Fruit fly (Drosophila melanogaster) whole organism: ENCODE measurements around the gene Rab8.

ENCODE experiments used
- CG8478 ChIP-seq: fragments of >200 bp; optimal IDR thresholded peaks from 2 replicates; lab custom pipeline; 2018; ENCODE audit warnings: inconsistent platforms
- Dll ChIP-seq: fragments of >200 bp; optimal IDR thresholded peaks from 2 replicates; lab custom pipeline; 2017
- EcR ChIP-seq, 2 experiments: fragments of >200 bp; optimal IDR thresholded peaks; 2 replicates each; lab custom pipeline; 2017; ENCODE audit warnings: missing biosample characterization in 2 of 2, missing genetic modification characterization in 2 of 2, missing genetic modification reagents in 2 of 2
- pan ChIP-seq: fragments of >200 bp; optimal IDR thresholded peaks from 2 replicates; lab custom pipeline; 2017
- psq ChIP-seq: fragments of >200 bp; optimal IDR thresholded peaks from 2 replicates; lab custom pipeline; 2017
- usp ChIP-seq: fragments of >200 bp; optimal IDR thresholded peaks from 2 replicates; lab custom pipeline; 2017; ENCODE audit warnings: missing biosample characterization, missing genetic modification characterization, mixed read lengths

Gene Rab8

DNA sequence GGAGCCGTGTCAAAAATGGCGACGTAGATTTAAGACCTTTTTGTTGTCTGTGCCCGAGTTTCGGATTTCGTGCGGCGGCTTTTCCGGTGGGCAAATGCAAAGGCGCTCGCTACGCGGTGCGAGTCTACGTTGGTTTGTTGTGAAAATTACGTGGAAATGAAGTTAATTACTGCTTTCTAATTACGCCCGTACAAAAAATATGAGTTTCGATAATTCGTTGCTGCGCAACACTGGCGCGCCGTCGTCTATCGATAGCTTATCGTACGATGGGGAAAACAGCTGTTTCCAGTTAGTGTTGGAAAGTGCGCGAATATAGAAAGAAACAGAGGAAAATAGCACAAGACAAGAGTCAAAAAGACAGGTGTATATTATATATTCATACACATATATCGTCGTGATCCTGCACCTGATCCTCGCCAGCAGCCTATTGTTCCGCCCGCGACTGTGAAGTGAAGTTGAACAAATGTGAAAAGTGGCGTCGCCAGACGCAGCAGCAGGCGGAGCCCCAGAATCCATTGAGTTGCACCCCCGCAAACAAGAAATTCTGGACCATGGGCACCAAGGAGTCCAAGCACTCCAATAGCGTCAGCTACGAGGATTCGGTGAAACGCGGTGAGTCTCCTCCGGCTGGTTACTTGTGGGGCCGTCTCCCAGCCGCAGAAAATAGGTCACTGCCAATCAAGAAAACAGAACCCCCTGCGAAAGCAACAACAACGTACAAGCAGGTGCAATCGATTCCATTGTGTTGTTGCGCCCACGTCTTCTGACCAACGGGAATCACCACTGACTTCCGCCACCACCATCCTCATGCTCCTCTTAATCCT is at the start of gene Rab8, which contains the start of gene Usp32:
Gene Rab8 (minus strand): TSS at position 236 of the 824 bp plus-strand sequence.
Gene Usp32 (plus strand): TSS at position 297 of the 824 bp plus-strand sequence.
- no peak for TF ChIP-seq psq (lab: Kevin White, UChicago)
- TF ChIP-seq usp (GFP tag; lab: Kevin White, UChicago): no peak
- TF ChIP-seq CG8478 (lab: Kevin White, UChicago): no peak
- no peak for TF ChIP-seq pan (lab: Kevin White, UChicago)
- no peak for TF ChIP-seq EcR (GFP tag; optimal IDR thresholded peaks at IDR 0.05; lab: Kevin White, UChicago)
- TF ChIP-seq Dll (lab: Kevin White, UChicago): no peak

DNA sequence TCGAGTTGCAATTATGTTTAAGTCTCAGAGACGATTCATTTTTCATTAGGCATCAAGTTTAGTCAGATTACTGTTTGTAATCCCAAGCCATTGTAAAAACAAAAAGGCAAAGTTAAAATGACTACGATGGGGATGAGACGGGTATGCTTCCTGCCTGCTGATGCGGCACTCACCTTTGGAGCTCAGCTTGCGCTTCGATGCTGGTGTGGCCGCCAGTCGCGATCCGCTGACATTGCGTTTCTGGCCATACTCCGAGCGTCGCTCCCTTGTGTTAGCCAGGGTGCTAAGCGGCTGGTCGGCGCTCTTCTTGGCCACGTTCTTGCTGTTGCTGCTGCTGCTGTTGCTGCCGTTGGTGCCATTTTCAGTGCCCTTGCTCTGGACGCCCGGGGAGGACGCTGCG is 49.1 kb upstream of the Rab8 start:
- TF ChIP-seq EcR (GFP tag; optimal IDR thresholded peaks at IDR 0.05; lab: Kevin White, UChicago): no peak
- no peak for TF ChIP-seq usp (GFP tag; lab: Kevin White, UChicago)
- no peak for TF ChIP-seq CG8478 (lab: Kevin White, UChicago)
- TF ChIP-seq pan (lab: Kevin White, UChicago): no peak
- TF ChIP-seq psq (lab: Kevin White, UChicago): no peak
- TF ChIP-seq Dll (lab: Kevin White, UChicago): no peak

DNA sequence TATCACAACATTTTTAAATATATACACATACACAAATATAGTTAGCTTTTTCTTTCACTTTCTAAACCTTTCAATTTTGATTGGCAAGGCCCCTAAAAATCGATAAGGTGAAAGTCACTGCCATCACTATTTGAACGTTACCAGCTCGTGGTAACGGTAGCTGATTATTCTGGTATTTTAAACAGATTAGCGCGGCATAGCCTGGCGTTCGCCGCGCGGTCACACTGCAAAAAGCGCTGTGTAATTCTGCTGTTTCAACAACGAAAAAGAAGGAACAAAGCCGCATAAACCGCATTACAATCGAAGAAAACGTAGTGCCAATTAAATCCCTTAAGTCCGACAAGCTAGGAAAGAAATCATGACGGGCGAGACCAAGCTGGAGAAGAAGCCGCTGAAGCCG is 44.0 kb upstream of the Rab8 start, which contains the start of gene Rpn1:
Gene Rpn1 (plus strand): TSS at position 219 of the 400 bp plus-strand sequence.
- no peak for TF ChIP-seq pan (lab: Kevin White, UChicago)
- TF ChIP-seq Dll (lab: Kevin White, UChicago): no peak
- TF ChIP-seq CG8478 (lab: Kevin White, UChicago): no peak
- no peak for TF ChIP-seq usp (GFP tag; lab: Kevin White, UChicago)
- TF ChIP-seq EcR (GFP tag; optimal IDR thresholded peaks at IDR 0.05; lab: Kevin White, UChicago): no peak
- TF ChIP-seq psq (lab: Kevin White, UChicago): no peak

DNA sequence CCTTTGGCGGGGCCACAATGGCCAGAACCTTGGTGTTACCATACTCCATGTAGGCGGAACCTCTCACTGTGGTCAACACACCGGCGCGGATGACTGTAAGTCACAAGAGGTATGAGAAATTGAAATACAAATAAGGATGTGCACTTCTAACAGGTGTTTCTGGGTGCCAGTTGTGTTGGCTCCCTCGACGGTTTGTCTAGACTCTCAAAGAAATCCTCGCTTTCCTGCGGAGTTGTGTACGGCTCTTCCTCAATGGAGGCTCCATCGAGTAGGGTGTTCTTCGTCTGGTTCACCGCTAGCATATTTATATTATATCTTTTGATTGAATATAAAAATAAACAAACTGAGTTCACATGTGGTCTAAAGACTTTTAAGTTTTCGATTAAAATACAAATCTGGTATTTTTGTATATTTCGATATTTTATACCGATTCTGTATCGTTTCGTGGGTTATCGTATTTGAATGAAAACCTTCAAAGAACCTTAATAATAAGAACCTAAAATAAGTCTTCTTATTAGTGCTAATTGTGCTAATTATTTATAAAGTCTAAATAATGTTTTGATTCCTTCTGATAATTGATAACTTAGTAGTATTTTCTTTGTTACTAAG is 42.6 kb upstream of the Rab8 start, which contains the start of gene Mtr3:
Gene Mtr3 (minus strand): TSS at position 388 of the 609 bp plus-strand sequence.
- no peak for TF ChIP-seq EcR (GFP tag; optimal IDR thresholded peaks at IDR 0.05; lab: Kevin White, UChicago)
- no peak for TF ChIP-seq usp (GFP tag; lab: Kevin White, UChicago)
- TF ChIP-seq CG8478 (lab: Kevin White, UChicago): no peak

DNA sequence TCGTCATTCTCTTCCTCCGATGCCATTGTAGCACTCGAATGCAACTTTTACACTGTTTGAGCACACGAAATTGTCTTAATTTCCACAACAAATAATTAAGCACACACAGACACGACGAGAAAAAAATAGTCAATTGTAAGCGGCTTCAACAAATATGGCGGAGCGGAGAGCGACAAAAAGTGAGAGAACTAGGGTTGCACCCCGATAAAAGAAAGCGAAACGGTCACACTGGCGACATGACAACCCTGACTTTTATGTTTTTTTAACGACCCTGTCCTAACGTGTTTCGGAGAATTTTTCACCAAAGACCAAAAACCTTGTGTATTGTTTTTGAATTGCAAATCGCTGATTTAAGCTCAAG is 39.2 kb upstream of the Rab8 start, which contains the start of the genes Mi-2 and Prp3:
Gene Mi-2 (minus strand): TSS at position 162 of the 361 bp plus-strand sequence.
Gene Prp3 (plus strand): TSS at position 247 of the 361 bp plus-strand sequence.
- TF ChIP-seq psq (lab: Kevin White, UChicago): no peak
- no peak for TF ChIP-seq pan (lab: Kevin White, UChicago)
- TF ChIP-seq Dll (lab: Kevin White, UChicago): no peak
- no peak for TF ChIP-seq EcR (GFP tag; optimal IDR thresholded peaks at IDR 0.05; lab: Kevin White, UChicago)
- TF ChIP-seq usp (GFP tag; lab: Kevin White, UChicago): no peak
- no peak for TF ChIP-seq CG8478 (lab: Kevin White, UChicago)

DNA sequence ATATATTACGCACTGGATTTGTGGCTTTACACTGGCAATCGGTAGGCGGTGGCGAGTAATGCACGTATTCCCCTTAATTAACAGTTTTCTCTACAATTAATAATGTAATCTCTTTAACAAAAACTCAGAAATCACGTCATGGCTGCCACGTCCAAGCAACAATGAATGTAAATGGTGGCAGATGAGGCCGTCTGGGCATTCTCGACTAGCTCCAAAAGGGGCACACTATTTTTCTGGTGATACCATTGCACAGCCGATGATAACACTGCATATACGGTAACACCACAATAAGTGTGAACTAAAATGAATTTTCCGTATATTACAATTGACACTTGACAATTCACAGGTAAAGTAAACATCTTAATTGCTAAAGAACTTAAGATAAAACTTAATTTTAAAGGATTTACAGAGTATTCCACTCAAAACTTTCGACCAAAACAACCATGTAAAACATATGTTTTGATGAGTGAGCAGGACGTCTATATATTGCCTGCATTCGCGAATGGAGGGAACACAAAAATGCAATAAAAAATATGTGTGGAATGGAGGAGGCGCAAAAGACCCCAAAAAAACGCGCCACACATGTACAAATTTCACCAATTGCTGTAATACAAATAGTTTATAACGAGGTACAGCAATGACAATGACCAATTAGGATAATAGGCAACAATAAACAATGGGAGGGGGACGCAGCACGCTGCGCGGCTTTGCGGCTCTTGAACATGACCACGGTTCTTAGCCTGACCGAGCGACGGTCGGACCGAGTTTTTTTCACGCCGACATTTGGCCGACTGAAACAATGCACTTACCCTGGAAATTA is 38.6 kb upstream of the Rab8 start:
- no peak for TF ChIP-seq psq (lab: Kevin White, UChicago)

DNA sequence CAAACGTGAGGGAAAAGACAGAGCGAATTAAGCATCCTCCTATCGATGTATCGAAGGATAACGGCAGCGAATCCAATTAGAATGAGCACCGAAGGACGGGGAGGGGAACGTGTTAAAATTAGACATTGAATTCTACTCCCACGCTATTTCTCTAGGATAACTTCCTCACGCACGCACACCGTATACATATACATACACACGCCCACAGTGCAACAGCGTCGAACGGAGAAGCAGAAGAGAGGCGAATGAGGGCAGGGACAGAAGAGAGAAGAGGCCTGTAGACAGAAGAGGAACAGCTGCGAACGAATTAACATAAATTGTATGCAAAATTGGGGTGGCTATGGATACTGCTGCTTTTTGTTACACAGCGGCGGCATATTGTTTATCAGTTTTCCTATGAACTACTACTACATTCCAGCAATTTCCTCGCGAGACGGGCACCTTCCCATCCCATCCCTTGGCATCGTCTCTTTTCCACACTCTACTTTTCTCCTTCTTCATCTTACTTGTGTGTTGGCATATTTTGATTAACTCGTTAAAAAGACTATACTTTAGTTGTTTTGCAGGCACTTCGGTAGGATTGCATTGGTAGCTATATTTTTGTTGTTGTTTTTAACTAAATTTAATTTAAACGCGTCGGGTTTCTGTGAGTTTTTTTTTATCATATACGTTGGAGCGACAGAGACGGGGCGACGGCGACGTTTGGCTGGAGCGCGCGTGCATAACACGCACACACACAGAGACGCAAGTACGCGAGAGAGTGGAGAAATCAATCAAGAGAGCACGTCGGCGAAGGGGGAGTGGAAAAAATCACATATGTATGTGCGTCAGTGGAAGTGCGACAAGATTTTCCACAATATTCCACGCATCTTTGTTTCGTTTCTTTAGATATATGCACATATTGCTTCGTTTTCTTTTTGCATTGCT is 37.6 kb upstream of the Rab8 start:
- no peak for TF ChIP-seq EcR (GFP tag; optimal IDR thresholded peaks at IDR 0.05; lab: Kevin White, UChicago)
- no peak for TF ChIP-seq pan (lab: Kevin White, UChicago)
- TF ChIP-seq usp (GFP tag; lab: Kevin White, UChicago): no peak
- TF ChIP-seq CG8478 (lab: Kevin White, UChicago): no peak
- TF ChIP-seq psq (lab: Kevin White, UChicago): no peak

DNA sequence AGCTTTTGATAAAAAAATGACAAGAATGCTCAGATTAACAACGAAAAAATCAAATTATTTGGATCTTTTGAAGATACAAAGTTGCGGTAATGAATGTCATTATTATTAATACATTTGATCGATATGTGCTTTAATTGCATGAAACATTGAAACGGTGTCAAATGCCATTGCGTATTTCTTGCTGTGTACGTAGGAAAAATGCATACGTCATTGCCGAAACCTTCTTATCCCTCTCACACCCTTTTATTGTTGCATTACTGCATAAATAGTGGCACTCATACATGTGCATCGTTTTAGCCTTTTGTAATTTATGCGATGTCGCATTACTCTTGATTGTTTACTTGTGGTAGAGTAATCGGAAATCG is 36.8 kb upstream of the Rab8 start:
- no peak for TF ChIP-seq EcR (GFP tag; optimal IDR thresholded peaks at IDR 0.05; lab: Kevin White, UChicago)
- TF ChIP-seq CG8478 (lab: Kevin White, UChicago): no peak
- TF ChIP-seq psq (lab: Kevin White, UChicago): no peak
- TF ChIP-seq pan (lab: Kevin White, UChicago): no peak
- no peak for TF ChIP-seq usp (GFP tag; lab: Kevin White, UChicago)
- TF ChIP-seq Dll (lab: Kevin White, UChicago): no peak

DNA sequence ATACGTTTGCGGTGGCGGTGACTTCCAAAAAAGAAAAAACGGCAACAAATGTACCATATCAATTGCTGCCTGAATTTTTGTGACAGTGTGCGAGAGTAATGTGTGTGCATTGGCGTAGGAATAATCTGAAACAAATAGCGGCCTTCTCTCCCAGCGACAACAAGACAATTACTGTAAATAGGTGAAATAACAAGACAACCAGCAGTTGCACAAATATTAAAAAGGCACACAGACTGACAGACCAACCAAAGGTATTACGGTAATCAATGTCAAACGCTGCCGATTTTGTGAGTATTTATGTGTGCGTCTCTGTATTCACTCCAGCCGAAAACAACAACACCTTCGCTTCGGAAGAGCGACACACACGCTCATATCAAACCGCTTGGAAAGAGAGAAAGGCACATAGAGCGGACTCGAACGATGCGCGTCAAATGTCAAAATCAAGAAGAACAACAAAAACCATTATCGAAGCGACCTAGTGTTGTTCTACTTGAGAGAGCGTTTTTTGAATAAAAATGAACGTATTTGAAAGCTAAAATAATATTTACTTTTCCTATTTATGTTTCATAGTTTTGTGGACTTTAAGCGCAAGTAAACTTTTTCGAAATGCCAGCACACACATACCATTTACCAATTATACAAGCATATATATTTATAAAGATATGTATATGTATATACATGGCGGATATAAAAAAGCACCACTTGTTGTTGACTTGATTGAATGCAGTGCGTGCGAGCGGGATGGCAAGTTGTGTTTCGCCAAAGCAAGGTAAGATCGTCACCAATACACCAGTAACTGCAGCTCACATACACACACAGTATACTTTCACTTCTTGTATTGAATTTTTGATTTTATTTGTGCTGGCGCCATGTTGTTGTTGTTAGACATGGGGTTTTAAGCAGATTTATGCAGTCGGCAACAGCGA is 36.2 kb upstream of the Rab8 start:
- TF ChIP-seq usp (GFP tag; lab: Kevin White, UChicago): no peak
- peak; percentile 37 for TF ChIP-seq CG8478 (lab: Kevin White, UChicago)
